Worm (Caenorhabditis elegans) whole organism, young adult: ENCODE results near the gene pmt-1.

ENCODE experiments used
- B0019.2 ChIP-seq: fragments of 200-800 bp; sonication (Bioruptor generic); conservative IDR thresholded peaks from 2 replicates; pipeline ENCODE4 v1.3.6; 2022; ENCODE audit warnings: missing genetic modification reagents, missing genetic modification characterization, missing compliant biosample characterization
- B0035.1 ChIP-seq: sonication (generic microtip); optimal IDR thresholded peaks from 2 replicates; lab custom pipeline; 2016; ENCODE audit warnings: missing genetic modification characterization, mild to moderate bottlenecking, missing compliant biosample characterization, missing genotype, missing genetic modification reagents
- F10E7.11 ChIP-seq: sonication (generic microtip); optimal IDR thresholded peaks from 2 replicates; lab custom pipeline; 2017; ENCODE audit warnings: mild to moderate bottlenecking, missing genetic modification characterization, moderate library complexity, missing compliant biosample characterization
- F33H1.4 ChIP-seq: fragments of 200-800 bp; sonication (Bioruptor generic); IDR thresholded peaks from 2 replicates; pipeline ENCODE4 v1.3.6; 2022; ENCODE audit warnings: missing genetic modification reagents, missing genetic modification characterization, missing compliant biosample characterization
- F49E8.2 ChIP-seq: sonication (generic microtip); optimal IDR thresholded peaks from 3 replicates; lab custom pipeline; 2017; ENCODE audit warnings: missing genetic modification characterization, mild to moderate bottlenecking, missing compliant biosample characterization, antibody characterized with exemption, moderate library complexity; ENCODE audit not compliant: insufficient read depth
- F52B5.7 ChIP-seq: sonication (generic microtip); optimal IDR thresholded peaks from 2 replicates; lab custom pipeline; 2016; ENCODE audit warnings: mild to moderate bottlenecking, missing genetic modification characterization, missing compliant biosample characterization
- F57C9.4 ChIP-seq: sonication (generic microtip); optimal IDR thresholded peaks from 2 replicates; lab custom pipeline; 2017; ENCODE audit warnings: mild to moderate bottlenecking, missing genetic modification characterization, missing compliant biosample characterization
- Y53F4B.3 ChIP-seq: fragments of 200-800 bp; sonication (Bioruptor generic); IDR thresholded peaks from 2 replicates; pipeline ENCODE4 v1.3.6; 2022; ENCODE audit warnings: missing genetic modification reagents, missing genetic modification characterization, missing compliant biosample characterization
- Y56A3A.18 ChIP-seq: fragments of 200-800 bp; sonication (Bioruptor generic); IDR thresholded peaks from 2 replicates; pipeline ENCODE4 v1.3.6; 2022; ENCODE audit warnings: missing genetic modification reagents, missing genetic modification characterization, missing compliant biosample characterization
- attf-5 ChIP-seq: fragments of 200-800 bp; sonication (Bioruptor generic); optimal IDR thresholded peaks from 2 replicates; lab custom pipeline; 2018; ENCODE audit warnings: mild to moderate bottlenecking, missing genetic modification characterization, missing compliant biosample characterization
- attf-6 ChIP-seq: fragments of 200-800 bp; sonication (Bioruptor generic); IDR thresholded peaks from 2 replicates; pipeline ENCODE4 v1.3.6; 2022; ENCODE audit warnings: missing genetic modification reagents, missing genetic modification characterization, missing compliant biosample characterization
- bed-2 ChIP-seq: fragments of 200-800 bp; sonication (Bioruptor generic); IDR thresholded peaks from 2 replicates; pipeline ENCODE4 v1.3.6; 2022; ENCODE audit warnings: missing genetic modification reagents, missing genetic modification characterization, missing compliant biosample characterization
- cebp-2 ChIP-seq: fragments of 200-800 bp; sonication (Bioruptor generic); IDR thresholded peaks from 2 replicates; pipeline ENCODE4 v1.3.6; 2022; ENCODE audit warnings: missing genetic modification characterization, missing compliant biosample characterization
- ceh-27 ChIP-seq: fragments of 200-800 bp; sonication (Bioruptor generic); optimal IDR thresholded peaks from 2 replicates; lab custom pipeline; 2018; ENCODE audit warnings: mild to moderate bottlenecking, missing genetic modification characterization, moderate library complexity, missing compliant biosample characterization
- ceh-40 ChIP-seq: fragments of 200-800 bp; sonication (Bioruptor generic); IDR thresholded peaks from 2 replicates; pipeline ENCODE4 v1.3.6; 2022; ENCODE audit warnings: missing genetic modification characterization, missing compliant biosample characterization
- ceh-79 ChIP-seq: sonication (generic microtip); optimal IDR thresholded peaks from 2 replicates; lab custom pipeline; 2017; ENCODE audit warnings: mild to moderate bottlenecking, missing genetic modification characterization, missing compliant biosample characterization
- die-1 ChIP-seq: sonication (generic microtip); optimal IDR thresholded peaks from 2 replicates; lab custom pipeline; 2016; ENCODE audit warnings: missing genotype, mild to moderate bottlenecking, missing genetic modification characterization, missing compliant biosample characterization
- egl-44 ChIP-seq: fragments of 200-800 bp; sonication (Bioruptor generic); IDR thresholded peaks from 2 replicates; pipeline ENCODE4 v1.3.6; 2022; ENCODE audit warnings: missing genetic modification reagents, missing genetic modification characterization, missing compliant biosample characterization
- egrh-3 ChIP-seq: fragments of 200-800 bp; sonication (Bioruptor generic); IDR thresholded peaks from 2 replicates; pipeline ENCODE4 v1.3.6; 2022; ENCODE audit warnings: missing genetic modification reagents, missing genetic modification characterization, missing compliant biosample characterization
- hlh-12 ChIP-seq: sonication (generic microtip); optimal IDR thresholded peaks from 2 replicates; lab custom pipeline; 2016; ENCODE audit warnings: missing genetic modification characterization, missing compliant biosample characterization
- hmg-1.2 ChIP-seq: fragments of 200-800 bp; sonication (Bioruptor generic); IDR thresholded peaks from 2 replicates; pipeline ENCODE4 v1.3.6; 2022; ENCODE audit warnings: missing genetic modification reagents, missing genetic modification characterization, missing compliant biosample characterization
- hsf-1 ChIP-seq: fragments of 200-800 bp; sonication (Bioruptor generic); IDR thresholded peaks from 2 replicates; pipeline ENCODE4 v1.3.6; 2022; ENCODE audit warnings: missing genetic modification reagents, missing genetic modification characterization, missing compliant biosample characterization
- lag-1 ChIP-seq: fragments of 200-800 bp; sonication (Bioruptor generic); IDR thresholded peaks from 2 replicates; pipeline ENCODE4 v1.3.6; 2022; ENCODE audit warnings: missing genetic modification reagents, missing genetic modification characterization, missing compliant biosample characterization
- let-526 ChIP-seq: fragments of 200-800 bp; sonication (Bioruptor generic); IDR thresholded peaks from 2 replicates; pipeline ENCODE4 v1.3.6; 2022; ENCODE audit warnings: missing genetic modification reagents, missing genetic modification characterization, missing compliant biosample characterization
- let-607 ChIP-seq, 2 experiments: fragments of 200-800 bp in 1 of 2; sonication (Bioruptor generic) in 1 of 2; sonication (generic microtip) in 1 of 2; optimal IDR thresholded peaks; 2 replicates each; lab custom pipeline; 2016 to 2018; ENCODE audit warnings: mild to moderate bottlenecking in 2 of 2, missing compliant biosample characterization in 2 of 2, missing genetic modification characterization in 2 of 2, moderate library complexity in 2 of 2, missing genotype in 1 of 2
- lin-35 ChIP-seq, 3 experiments: fragments of 150-350 bp in 2 of 3; sonication (generic microtip) in 1 of 3; optimal IDR thresholded peaks; 2 replicates each; lab custom pipeline; 2014 to 2018; ENCODE audit warnings: missing biosample characterization in 3 of 3, missing genetic modification characterization in 3 of 3, missing genetic modification reagents in 3 of 3
- lir-1 ChIP-seq: fragments of 200-800 bp; sonication (Bioruptor generic); conservative IDR thresholded peaks from 2 replicates; pipeline ENCODE4 v1.3.6; 2022; ENCODE audit warnings: missing genetic modification reagents, missing genetic modification characterization, missing compliant biosample characterization
- lsl-1 ChIP-seq: fragments of 200-800 bp; sonication (Bioruptor generic); optimal IDR thresholded peaks from 2 replicates; lab custom pipeline; 2018; ENCODE audit warnings: mild to moderate bottlenecking, missing genetic modification characterization, moderate library complexity, missing compliant biosample characterization
- mcd-1 ChIP-seq: fragments of 200-800 bp; sonication (Bioruptor generic); IDR thresholded peaks from 2 replicates; pipeline ENCODE4 v1.3.6; 2022; ENCODE audit warnings: missing genetic modification reagents, missing genetic modification characterization, missing compliant biosample characterization
- mel-28 ChIP-seq: sonication (generic microtip); optimal IDR thresholded peaks from 2 replicates; lab custom pipeline; 2016; ENCODE audit warnings: borderline replicate concordance, mild to moderate bottlenecking, missing genetic modification characterization, missing compliant biosample characterization
- mxl-1 ChIP-seq: sonication (generic microtip); optimal IDR thresholded peaks from 2 replicates; lab custom pipeline; 2016; ENCODE audit warnings: missing genetic modification characterization, missing compliant biosample characterization
- nfya-1 ChIP-seq: sonication (generic microtip); optimal IDR thresholded peaks from 2 replicates; lab custom pipeline; 2017; ENCODE audit warnings: antibody characterized with exemption, missing compliant biosample characterization, missing genetic modification characterization, borderline replicate concordance; ENCODE audit not compliant: insufficient read depth
- nhr-120 ChIP-seq: fragments of 200-800 bp; sonication (Bioruptor generic); IDR thresholded peaks from 2 replicates; pipeline ENCODE4 v1.3.6; 2022; ENCODE audit warnings: missing genetic modification characterization, missing compliant biosample characterization
- nhr-179 ChIP-seq: sonication (generic microtip); optimal IDR thresholded peaks from 2 replicates; lab custom pipeline; 2016; ENCODE audit warnings: mild to moderate bottlenecking, missing genetic modification characterization, missing compliant biosample characterization
- nhr-80 ChIP-seq: sonication (generic microtip); optimal IDR thresholded peaks from 2 replicates; lab custom pipeline; 2016; ENCODE audit warnings: missing genetic modification characterization, missing compliant biosample characterization
- nhr-90 ChIP-seq: sonication (generic microtip); optimal IDR thresholded peaks from 2 replicates; lab custom pipeline; 2016; ENCODE audit warnings: missing genotype, mild to moderate bottlenecking, missing genetic modification characterization, missing compliant biosample characterization
- pbrm-1 ChIP-seq: fragments of 200-800 bp; sonication (Bioruptor generic); IDR thresholded peaks from 2 replicates; pipeline ENCODE4 v1.3.6; 2022; ENCODE audit warnings: missing genetic modification reagents, missing genetic modification characterization, missing compliant biosample characterization
- pha-4 ChIP-seq: fragments of 150-350 bp; sonication (generic microtip); optimal IDR thresholded peaks from 2 replicates; lab custom pipeline; 2014; ENCODE audit warnings: missing biosample characterization, missing genetic modification reagents, missing genetic modification characterization
- repo-1 ChIP-seq: sonication (generic microtip); optimal IDR thresholded peaks from 2 replicates; lab custom pipeline; 2017; ENCODE audit warnings: mild to moderate bottlenecking, missing genetic modification characterization, missing compliant biosample characterization
- sdz-38 ChIP-seq: sonication (generic microtip); optimal IDR thresholded peaks from 2 replicates; lab custom pipeline; 2016; ENCODE audit warnings: missing genotype, missing genetic modification characterization, missing compliant biosample characterization
- snpc-3.4 ChIP-seq: sonication (generic microtip); optimal IDR thresholded peaks from 2 replicates; lab custom pipeline; 2017; ENCODE audit warnings: missing genetic modification characterization, mild to moderate bottlenecking, missing compliant biosample characterization, antibody characterized with exemption, moderate library complexity, missing genotype, missing genetic modification reagents
- sptf-2 ChIP-seq: fragments of 200-800 bp; sonication (Bioruptor generic); optimal IDR thresholded peaks from 2 replicates; lab custom pipeline; 2018; ENCODE audit warnings: mild to moderate bottlenecking, missing genetic modification characterization, missing compliant biosample characterization
- tbp1 ChIP-seq: fragments of 200-800 bp; sonication (Bioruptor generic); optimal IDR thresholded peaks from 2 replicates; lab custom pipeline; 2018; ENCODE audit warnings: mild to moderate bottlenecking, missing genetic modification characterization, missing compliant biosample characterization
- unc-130 ChIP-seq: sonication (generic microtip); optimal IDR thresholded peaks from 2 replicates; lab custom pipeline; 2016; ENCODE audit warnings: missing genetic modification reagents, missing genetic modification characterization, missing compliant biosample characterization
- unc-62 ChIP-seq: fragments of 150-350 bp; optimal IDR thresholded peaks from 2 replicates; lab custom pipeline; 2014; ENCODE audit warnings: missing biosample characterization, missing genetic modification reagents, missing genetic modification characterization
- zim-3 ChIP-seq: sonication (generic microtip); optimal IDR thresholded peaks from 2 replicates; lab custom pipeline; 2017; ENCODE audit warnings: mild to moderate bottlenecking, missing genetic modification characterization, moderate library complexity, missing compliant biosample characterization
- ztf-22 ChIP-seq: fragments of 200-800 bp; sonication (Bioruptor generic); optimal IDR thresholded peaks from 2 replicates; lab custom pipeline; 2018; ENCODE audit warnings: mild to moderate bottlenecking, missing genetic modification characterization, moderate library complexity, missing compliant biosample characterization
- ztf-26 ChIP-seq: sonication (generic microtip); optimal IDR thresholded peaks from 2 replicates; lab custom pipeline; 2017; ENCODE audit warnings: missing genetic modification characterization, missing compliant biosample characterization

pmt-1 gene

ce11 chrII:5292226-5292752 is 10.0 kb upstream of the pmt-1 start, which contains the start of gene ZK622.4 (continued):
- TF ChIP-seq unc-130 (peak; percentile 21), F10E7.11 (tag; lab: Kevin White, UChicago) (no peak), nhr-80 (tag; lab: Kevin White, UChicago) (peak; percentile 22), attf-5 (GFP tag; lab: Kevin White, UChicago) (peak; percentile 59), Y56A3A.18 (GFP tag; lab: Robert Waterston, UW) (no peak; the same call in 1 of the 2 replicates), bed-2 (no peak), F57C9.4 (tag; lab: Kevin White, UChicago) (no peak), ztf-26 (tag; lab: Kevin White, UChicago) (peak; percentile 0), hmg-1.2 (GFP tag; lab: Robert Waterston, UW) (peak; percentile 79), egrh-3 (GFP tag; lab: Robert Waterston, UW) (peak; percentile 34; the same call in 1 of the 2 replicates), tbp1 (peak; percentile 92), Y53F4B.3 (GFP tag; lab: Robert Waterston, UW) (no peak), mxl-1 (tag; lab: Kevin White, UChicago) (peak; percentile 53), ztf-22 (GFP tag; lab: Kevin White, UChicago) (no peak), zim-3 (tag; lab: Kevin White, UChicago) (peak; percentile 39), lir-1 (GFP tag; lab: Robert Waterston, UW) (0 out of 2 replicates have a peak, but pooled peaks have one; percentile 8), sdz-38 (tag; lab: Kevin White, UChicago) (no peak), ceh-40 (GFP tag; lab: Robert Waterston, UW) (peak; percentile 74; the same call in 1 of the 2 replicates), sptf-2 (GFP tag; lab: Kevin White, UChicago) (peak; percentile 90), ceh-79 (tag; lab: Kevin White, UChicago) (no peak), pha-4 (no peak), nfya-1 (tag; lab: Kevin White, UChicago) (no peak), egl-44 (0 out of 2 replicates have a peak, but pooled peaks have one; percentile 66), repo-1 (tag; lab: Kevin White, UChicago) (peak; percentile 41), nhr-179 (tag; lab: Kevin White, UChicago) (no peak), F49E8.2 (tag; lab: Kevin White, UChicago) (peak; percentile 84), let-526 (GFP tag; lab: Robert Waterston, UW) (no peak), lag-1 (GFP tag; lab: Robert Waterston, UW) (no peak), lsl-1 (GFP tag; lab: Kevin White, UChicago) (peak; percentile 34), cebp-2 (GFP tag; lab: Robert Waterston, UW) (no peak), snpc-3.4 (peak; percentile 86), hsf-1 (GFP tag; lab: Robert Waterston, UW) (no peak), F52B5.7 (tag; lab: Kevin White, UChicago) (peak; percentile 58), mel-28 (tag; lab: Kevin White, UChicago) (no peak), mcd-1 (GFP tag; lab: Robert Waterston, UW) (peak; percentile 56), F33H1.4 (GFP tag; lab: Robert Waterston, UW) (peak; percentile 30; the same call in 1 of the 2 replicates), pbrm-1 (GFP tag; lab: Robert Waterston, UW) (peak; percentile 74), hlh-12 (tag; lab: Kevin White, UChicago) (no peak), nhr-120 (GFP tag; lab: Robert Waterston, UW) (no peak), lin-35 (GFP tag; optimal IDR thresholded peaks at IDR 0.05; lab: Kevin White, UChicago) (peak in 1 of 3 experiments; percentile 49), nhr-90 (tag; lab: Kevin White, UChicago) (peak; percentile 81), attf-6 (peak; percentile 64; the same call in 1 of the 2 replicates), ceh-27 (GFP tag; lab: Kevin White, UChicago) (peak; percentile 17), let-607 (tag; optimal IDR thresholded peaks at IDR 0.05; lab: Kevin White, UChicago) (peak; percentile 29 to 32), B0019.2 (GFP tag; lab: Robert Waterston, UW) (no peak), die-1 (tag; lab: Kevin White, UChicago) (peak; percentile 76), unc-62 (GFP tag; lab: Kevin White, UChicago) (no peak), B0035.1 (peak; percentile 42)
